Worm (Caenorhabditis elegans) whole organism, young adult: Measurements from ENCODE around the gene F54F7.8.

Source experiments
- B0035.1 ChIP-seq: sonication (generic microtip); optimal IDR thresholded peaks from 2 replicates; lab custom pipeline; 2016; ENCODE audit warnings: missing genetic modification characterization, mild to moderate bottlenecking, missing compliant biosample characterization, missing genotype, missing genetic modification reagents
- B0261.1 ChIP-seq: sonication (generic microtip); optimal IDR thresholded peaks from 2 replicates; lab custom pipeline; 2016; ENCODE audit warnings: mild to moderate bottlenecking, missing genetic modification characterization, moderate library complexity, missing compliant biosample characterization
- B0336.3 ChIP-seq: fragments of 200-800 bp; sonication (Bioruptor generic); IDR thresholded peaks from 2 replicates; pipeline ENCODE4 v1.3.6; 2022; ENCODE audit warnings: missing genetic modification characterization, missing compliant biosample characterization
- C06A6.2 ChIP-seq: fragments of 200-800 bp; sonication (Bioruptor generic); conservative IDR thresholded peaks from 2 replicates; pipeline ENCODE4 v1.3.6; 2022; ENCODE audit warnings: missing genetic modification characterization, missing compliant biosample characterization
- K11D2.4 ChIP-seq: fragments of 200-800 bp; sonication (Bioruptor generic); IDR thresholded peaks from 2 replicates; pipeline ENCODE4 v1.3.6; 2022; ENCODE audit warnings: missing genetic modification reagents, missing genetic modification characterization, missing compliant biosample characterization
- Y67H2A.10 ChIP-seq: fragments of 200-800 bp; sonication (Bioruptor generic); conservative IDR thresholded peaks from 2 replicates; pipeline ENCODE4 v1.3.6; 2022; ENCODE audit warnings: missing genetic modification reagents, missing genetic modification characterization, missing compliant biosample characterization
- ama-1 ChIP-seq, 3 experiments: fragments of 150-350 bp in 1 of 3; sonication (generic microtip) in 2 of 3; optimal IDR thresholded peaks; 2 replicates each; lab custom pipeline; 2014 to 2018; ENCODE audit warnings: missing biosample characterization in 2 of 3, missing genetic modification characterization in 2 of 3, missing genetic modification reagents in 2 of 3
- atf-7 ChIP-seq: sonication (generic microtip); optimal IDR thresholded peaks from 2 replicates; lab custom pipeline; 2017; ENCODE audit warnings: mild to moderate bottlenecking, missing genetic modification characterization, missing compliant biosample characterization
- attf-5 ChIP-seq: fragments of 200-800 bp; sonication (Bioruptor generic); optimal IDR thresholded peaks from 2 replicates; lab custom pipeline; 2018; ENCODE audit warnings: mild to moderate bottlenecking, missing genetic modification characterization, missing compliant biosample characterization
- cebp-1 ChIP-seq, 2 experiments: fragments of 200-800 bp in 1 of 2; sonication (Bioruptor generic) in 1 of 2; sonication (generic microtip) in 1 of 2; IDR thresholded peaks in 1 of 2; optimal IDR thresholded peaks in 1 of 2; 2 replicates each; pipeline versions ENCODE4 v1.3.6 to Lab custom; 2017 to 2022; ENCODE audit warnings: missing compliant biosample characterization in 2 of 2, missing genetic modification characterization in 2 of 2, mild to moderate bottlenecking in 1 of 2, missing genetic modification reagents in 1 of 2, moderate library complexity in 1 of 2
- cebp-2 ChIP-seq: fragments of 200-800 bp; sonication (Bioruptor generic); IDR thresholded peaks from 2 replicates; pipeline ENCODE4 v1.3.6; 2022; ENCODE audit warnings: missing genetic modification characterization, missing compliant biosample characterization
- ceh-100 ChIP-seq: fragments of 200-800 bp; sonication (Bioruptor generic); IDR thresholded peaks from 2 replicates; pipeline ENCODE4 v1.3.6; 2022; ENCODE audit warnings: missing genetic modification reagents, missing genetic modification characterization, missing compliant biosample characterization
- chd-7 ChIP-seq: sonication (generic microtip); optimal IDR thresholded peaks from 2 replicates; lab custom pipeline; 2016; ENCODE audit warnings: mild to moderate bottlenecking, missing genetic modification characterization, moderate library complexity, missing compliant biosample characterization
- die-1 ChIP-seq: sonication (generic microtip); optimal IDR thresholded peaks from 2 replicates; lab custom pipeline; 2016; ENCODE audit warnings: missing genotype, mild to moderate bottlenecking, missing genetic modification characterization, missing compliant biosample characterization
- dpl-1 ChIP-seq: fragments of 150-350 bp; optimal IDR thresholded peaks from 2 replicates; lab custom pipeline; 2014; ENCODE audit warnings: missing biosample characterization, missing genetic modification reagents, missing genetic modification characterization
- efl-1 ChIP-seq: fragments of 150-350 bp; optimal IDR thresholded peaks from 2 replicates; lab custom pipeline; 2014; ENCODE audit warnings: missing biosample characterization, missing genetic modification reagents, missing genetic modification characterization
- egl-44 ChIP-seq: fragments of 200-800 bp; sonication (Bioruptor generic); IDR thresholded peaks from 2 replicates; pipeline ENCODE4 v1.3.6; 2022; ENCODE audit warnings: missing genetic modification reagents, missing genetic modification characterization, missing compliant biosample characterization
- ekl-4 ChIP-seq: fragments of 200-800 bp; sonication (Bioruptor generic); IDR thresholded peaks from 2 replicates; pipeline ENCODE4 v1.3.6; 2022; ENCODE audit warnings: missing genetic modification reagents, missing genetic modification characterization, missing compliant biosample characterization
- gei-17 ChIP-seq: fragments of 200-800 bp; sonication (Bioruptor generic); optimal IDR thresholded peaks from 2 replicates; lab custom pipeline; 2018; ENCODE audit warnings: mild to moderate bottlenecking, missing genetic modification characterization, missing compliant biosample characterization
- him-1 ChIP-seq: sonication (generic microtip); optimal IDR thresholded peaks from 2 replicates; lab custom pipeline; 2016; ENCODE audit warnings: missing genotype, missing genetic modification reagents, missing genetic modification characterization, missing compliant biosample characterization
- hlh-12 ChIP-seq: sonication (generic microtip); optimal IDR thresholded peaks from 2 replicates; lab custom pipeline; 2016; ENCODE audit warnings: missing genetic modification characterization, missing compliant biosample characterization
- hmg-1.2 ChIP-seq: fragments of 200-800 bp; sonication (Bioruptor generic); IDR thresholded peaks from 2 replicates; pipeline ENCODE4 v1.3.6; 2022; ENCODE audit warnings: missing genetic modification reagents, missing genetic modification characterization, missing compliant biosample characterization
- hmg-20 ChIP-seq: fragments of 200-800 bp; sonication (Bioruptor generic); IDR thresholded peaks from 2 replicates; pipeline ENCODE4 v1.3.6; 2022; ENCODE audit warnings: missing genetic modification reagents, missing genetic modification characterization, missing compliant biosample characterization
- lin-26 ChIP-seq: fragments of 200-800 bp; sonication (Bioruptor generic); IDR thresholded peaks from 2 replicates; pipeline ENCODE4 v1.3.6; 2022; ENCODE audit warnings: missing genetic modification reagents, missing genetic modification characterization, missing compliant biosample characterization
- lir-1 ChIP-seq: fragments of 200-800 bp; sonication (Bioruptor generic); conservative IDR thresholded peaks from 2 replicates; pipeline ENCODE4 v1.3.6; 2022; ENCODE audit warnings: missing genetic modification reagents, missing genetic modification characterization, missing compliant biosample characterization
- lsl-1 ChIP-seq: fragments of 200-800 bp; sonication (Bioruptor generic); optimal IDR thresholded peaks from 2 replicates; lab custom pipeline; 2018; ENCODE audit warnings: mild to moderate bottlenecking, missing genetic modification characterization, moderate library complexity, missing compliant biosample characterization
- lsy-27 ChIP-seq: sonication (generic microtip); optimal IDR thresholded peaks from 2 replicates; lab custom pipeline; 2017; ENCODE audit warnings: missing genetic modification characterization, mild to moderate bottlenecking, missing compliant biosample characterization, antibody characterized with exemption, missing genotype, borderline replicate concordance; ENCODE audit not compliant: insufficient read depth
- madf-10 ChIP-seq: sonication (generic microtip); optimal IDR thresholded peaks from 2 replicates; lab custom pipeline; 2016; ENCODE audit warnings: mild to moderate bottlenecking, missing genetic modification characterization, missing compliant biosample characterization
- mcd-1 ChIP-seq: fragments of 200-800 bp; sonication (Bioruptor generic); IDR thresholded peaks from 2 replicates; pipeline ENCODE4 v1.3.6; 2022; ENCODE audit warnings: missing genetic modification reagents, missing genetic modification characterization, missing compliant biosample characterization
- nfyb-1 ChIP-seq: fragments of 200-800 bp; sonication (Bioruptor generic); IDR thresholded peaks from 2 replicates; pipeline ENCODE4 v1.3.6; 2022; ENCODE audit warnings: missing genetic modification reagents, missing genetic modification characterization, missing compliant biosample characterization
- nhr-120 ChIP-seq: fragments of 200-800 bp; sonication (Bioruptor generic); IDR thresholded peaks from 2 replicates; pipeline ENCODE4 v1.3.6; 2022; ENCODE audit warnings: missing genetic modification characterization, missing compliant biosample characterization
- nhr-27 ChIP-seq: fragments of 200-800 bp; sonication (Bioruptor generic); optimal IDR thresholded peaks from 2 replicates; lab custom pipeline; 2018; ENCODE audit warnings: mild to moderate bottlenecking, missing genetic modification characterization, moderate library complexity, missing compliant biosample characterization
- nhr-80 ChIP-seq: sonication (generic microtip); optimal IDR thresholded peaks from 2 replicates; lab custom pipeline; 2016; ENCODE audit warnings: missing genetic modification characterization, missing compliant biosample characterization
- nhr-90 ChIP-seq: sonication (generic microtip); optimal IDR thresholded peaks from 2 replicates; lab custom pipeline; 2016; ENCODE audit warnings: missing genotype, mild to moderate bottlenecking, missing genetic modification characterization, missing compliant biosample characterization
- rec-8 ChIP-seq, 2 experiments: sonication (generic microtip); optimal IDR thresholded peaks; 2 replicates each; lab custom pipeline; 2016; ENCODE audit warnings: mild to moderate bottlenecking in 2 of 2, missing genetic modification characterization in 2 of 2, missing genetic modification reagents in 2 of 2, missing genotype in 2 of 2, missing biosample characterization in 1 of 2, missing compliant biosample characterization in 1 of 2, moderate library complexity in 1 of 2
- sea-2 ChIP-seq: fragments of 200-800 bp; sonication (Bioruptor generic); IDR thresholded peaks from 2 replicates; pipeline ENCODE4 v1.3.6; 2022; ENCODE audit warnings: missing genetic modification characterization, missing compliant biosample characterization
- snpc-3.4 ChIP-seq: sonication (generic microtip); optimal IDR thresholded peaks from 2 replicates; lab custom pipeline; 2017; ENCODE audit warnings: missing genetic modification characterization, mild to moderate bottlenecking, missing compliant biosample characterization, antibody characterized with exemption, moderate library complexity, missing genotype, missing genetic modification reagents
- snpc-4 ChIP-seq, 5 experiments: fragments of 150-350 bp in 1 of 5; sonication (generic microtip) in 4 of 5; optimal IDR thresholded peaks; 2 replicates each; lab custom pipeline; 2014 to 2018; ENCODE audit warnings: missing genetic modification characterization in 5 of 5, missing biosample characterization in 3 of 5, antibody characterized with exemption in 2 of 5, mild to moderate bottlenecking in 2 of 5, missing compliant biosample characterization in 2 of 5, missing genotype in 2 of 5, moderate library complexity in 2 of 5, missing genetic modification reagents in 1 of 5
- somi-1 ChIP-seq: fragments of 200-800 bp; sonication (Bioruptor generic); optimal IDR thresholded peaks from 2 replicates; lab custom pipeline; 2018; ENCODE audit warnings: mild to moderate bottlenecking, missing genetic modification characterization, missing compliant biosample characterization
- tbp1 ChIP-seq: fragments of 200-800 bp; sonication (Bioruptor generic); optimal IDR thresholded peaks from 2 replicates; lab custom pipeline; 2018; ENCODE audit warnings: mild to moderate bottlenecking, missing genetic modification characterization, missing compliant biosample characterization
- unc-130 ChIP-seq: sonication (generic microtip); optimal IDR thresholded peaks from 2 replicates; lab custom pipeline; 2016; ENCODE audit warnings: missing genetic modification reagents, missing genetic modification characterization, missing compliant biosample characterization
- ztf-22 ChIP-seq: fragments of 200-800 bp; sonication (Bioruptor generic); optimal IDR thresholded peaks from 2 replicates; lab custom pipeline; 2018; ENCODE audit warnings: mild to moderate bottlenecking, missing genetic modification characterization, moderate library complexity, missing compliant biosample characterization
- ztf-25 ChIP-seq: fragments of 200-800 bp; sonication (Bioruptor generic); IDR thresholded peaks from 2 replicates; pipeline ENCODE4 v1.3.6; 2022; ENCODE audit warnings: missing genetic modification reagents, missing genetic modification characterization, missing compliant biosample characterization

Gene F54F7.8

DNA sequence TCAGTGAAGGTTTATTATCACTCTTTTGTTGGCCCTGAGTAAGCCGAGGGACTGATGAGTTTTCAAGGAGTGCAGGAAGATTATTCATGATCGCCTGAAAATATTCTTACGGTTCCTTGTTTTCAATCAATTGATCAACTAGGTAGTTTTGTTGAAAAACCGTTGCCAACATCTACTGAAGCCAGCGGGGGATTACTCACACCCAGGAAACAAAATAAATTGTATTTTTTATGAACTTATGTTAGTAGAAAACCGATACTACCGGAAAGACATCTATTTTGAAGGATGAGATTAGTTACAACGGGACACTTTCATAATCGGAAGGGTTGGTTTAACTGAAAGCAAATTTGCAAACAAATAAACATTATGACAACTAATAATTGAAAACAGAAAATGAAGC is 23.3 kb upstream of the F54F7.8 start, which contains the start of gene Y62H9A.2:
TSS of gene Y62H9A.2 (minus strand) at position 101 of the 400 bp plus-strand sequence.
- TF ChIP-seq gei-17 (no peak), chd-7 (tag; lab: Kevin White, UChicago) (no peak), Y67H2A.10 (GFP tag; lab: Robert Waterston, UW) (no peak), efl-1 (GFP tag; lab: Kevin White, UChicago) (no peak), nhr-27 (tag; lab: Kevin White, UChicago) (no peak), cebp-1 (GFP tag; IDR thresholded peaks at IDR 0.05; lab: Robert Waterston, UW) (no peak), cebp-1 (tag; optimal IDR thresholded peaks at IDR 0.05; lab: Kevin White, UChicago) (no peak), ztf-22 (GFP tag; lab: Kevin White, UChicago) (no peak), C06A6.2 (GFP tag; lab: Robert Waterston, UW) (no peak), sea-2 (GFP tag; lab: Robert Waterston, UW) (no peak), B0336.3 (no peak), nhr-90 (tag; lab: Kevin White, UChicago) (no peak)
- TF ChIP-seq, all 124 proteins: peak for 0

DNA sequence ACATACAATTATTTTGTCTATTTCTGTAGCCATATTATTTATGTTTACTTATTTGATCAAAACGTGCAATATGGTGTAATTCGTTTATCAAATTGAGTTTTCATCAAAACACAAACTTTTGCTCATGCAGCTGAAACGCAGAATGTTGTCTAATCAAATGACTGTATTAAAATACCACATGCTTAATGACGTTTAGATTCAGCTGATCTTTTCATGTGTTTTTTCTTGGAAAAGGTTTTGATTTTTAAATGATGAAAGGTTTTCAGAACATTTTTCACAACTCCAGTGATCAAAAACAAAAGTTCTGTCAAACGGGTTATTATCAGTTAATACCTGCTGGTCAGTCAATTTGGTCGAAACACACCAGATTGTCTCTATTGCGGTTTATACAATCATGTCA is 20.5 kb upstream of the F54F7.8 start, which contains the start of gene Y62H9A.1:
TSS of gene Y62H9A.1 (plus strand) at position 282 of the 400 bp plus-strand sequence.
- TF ChIP-seq him-1 (tag; lab: Kevin White, UChicago): no peak
- TF ChIP-seq hmg-1.2 (GFP tag; lab: Robert Waterston, UW): no peak
- no peak for TF ChIP-seq ama-1 (optimal IDR thresholded peaks at IDR 0.05; lab: Kevin White, UChicago)
- TF ChIP-seq ama-1 (GFP tag; optimal IDR thresholded peaks at IDR 0.05; lab: Kevin White, UChicago): no peak
- TF ChIP-seq hmg-20 (GFP tag; lab: Robert Waterston, UW): no peak
- TF ChIP-seq snpc-3.4 (tag; lab: Kevin White, UChicago): no peak
- TF ChIP-seq egl-44 (GFP tag; lab: Robert Waterston, UW): no peak
- no peak for TF ChIP-seq lin-26 (GFP tag; lab: Robert Waterston, UW)
- no peak for TF ChIP-seq mcd-1

DNA sequence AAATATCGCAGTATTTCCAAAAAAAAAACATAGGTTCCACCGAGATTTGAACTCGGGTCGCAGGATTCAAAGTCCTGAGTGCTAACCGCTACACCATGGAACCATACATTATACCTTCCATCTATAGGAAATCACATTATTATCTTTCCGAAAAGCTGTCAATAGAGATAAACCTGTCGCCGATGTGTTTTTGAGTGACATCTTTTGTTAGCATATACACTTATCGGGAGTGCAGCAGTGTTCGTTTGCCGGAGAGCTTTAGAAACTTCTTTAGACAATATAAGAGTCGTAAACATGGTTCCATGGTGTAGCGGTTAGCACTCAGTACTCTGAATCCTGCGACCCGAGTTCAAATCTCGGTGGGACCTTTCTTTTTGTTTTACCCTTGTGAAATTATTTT is 17.4 kb upstream of the F54F7.8 start:
- no peak for TF ChIP-seq cebp-2 (GFP tag; lab: Robert Waterston, UW)
- 0 out of 2 replicates have a peak, but pooled peaks have one; percentile 52 for TF ChIP-seq sea-2 (GFP tag; lab: Robert Waterston, UW)
- TF ChIP-seq hmg-1.2 (GFP tag; lab: Robert Waterston, UW): peak; percentile 66
- TF ChIP-seq nfyb-1: peak; percentile 78
- TF ChIP-seq hlh-12 (tag; lab: Kevin White, UChicago): no peak
- peak; percentile 83; the same call in 1 of the 2 replicates for TF ChIP-seq egl-44 (GFP tag; lab: Robert Waterston, UW)
- TF ChIP-seq snpc-4 (GFP tag; optimal IDR thresholded peaks at IDR 0.05; lab: Kevin White, UChicago): no peak
- peak in 2 of 4 experiments; percentile 23 to 42 for TF ChIP-seq snpc-4 (tag; optimal IDR thresholded peaks at IDR 0.05; lab: Kevin White, UChicago)
- TF ChIP-seq somi-1 (GFP tag; lab: Kevin White, UChicago): no peak
- TF ChIP-seq B0035.1 (tag; lab: Kevin White, UChicago): peak; percentile 47
- peak; percentile 10 for TF ChIP-seq atf-7
- TF ChIP-seq nhr-80 (tag; lab: Kevin White, UChicago): peak; percentile 17
- TF ChIP-seq lsy-27 (tag; lab: Kevin White, UChicago): peak; percentile 8
- peak; percentile 52 for TF ChIP-seq madf-10 (tag; lab: Kevin White, UChicago)
- peak; percentile 84 for TF ChIP-seq B0261.1 (tag; lab: Kevin White, UChicago)
- 0 out of 2 replicates have a peak, but pooled peaks have one; percentile 29 for TF ChIP-seq nhr-120 (GFP tag; lab: Robert Waterston, UW)
- peak; percentile 56 for TF ChIP-seq nhr-90 (tag; lab: Kevin White, UChicago)
- 0 out of 2 replicates have a peak, but pooled peaks have one; percentile 29 for TF ChIP-seq lir-1 (GFP tag; lab: Robert Waterston, UW)
- no peak for TF ChIP-seq lsl-1 (GFP tag; lab: Kevin White, UChicago)
- no peak for TF ChIP-seq unc-130
- 0 out of 2 replicates have a peak, but pooled peaks have one; percentile 23 for TF ChIP-seq ceh-100 (GFP tag; lab: Robert Waterston, UW)
- TF ChIP-seq ekl-4 (GFP tag; lab: Robert Waterston, UW): peak; percentile 36
- TF ChIP-seq ztf-25 (GFP tag; lab: Robert Waterston, UW): 0 out of 2 replicates have a peak, but pooled peaks have one; percentile 48
- peak in 1 of 2 experiments; percentile 5 for TF ChIP-seq rec-8 (tag; optimal IDR thresholded peaks at IDR 0.05; lab: Kevin White, UChicago)
- TF ChIP-seq die-1 (tag; lab: Kevin White, UChicago): peak; percentile 44
- peak; percentile 17 for TF ChIP-seq attf-5 (GFP tag; lab: Kevin White, UChicago)
- TF ChIP-seq K11D2.4 (GFP tag; lab: Robert Waterston, UW): no peak
- TF ChIP-seq dpl-1: no peak
- peak; percentile 88 for TF ChIP-seq tbp1 (GFP tag; lab: Kevin White, UChicago)
